Worm (Caenorhabditis elegans): ENCODE data around the gene Y62H9A.14.

DNA sequence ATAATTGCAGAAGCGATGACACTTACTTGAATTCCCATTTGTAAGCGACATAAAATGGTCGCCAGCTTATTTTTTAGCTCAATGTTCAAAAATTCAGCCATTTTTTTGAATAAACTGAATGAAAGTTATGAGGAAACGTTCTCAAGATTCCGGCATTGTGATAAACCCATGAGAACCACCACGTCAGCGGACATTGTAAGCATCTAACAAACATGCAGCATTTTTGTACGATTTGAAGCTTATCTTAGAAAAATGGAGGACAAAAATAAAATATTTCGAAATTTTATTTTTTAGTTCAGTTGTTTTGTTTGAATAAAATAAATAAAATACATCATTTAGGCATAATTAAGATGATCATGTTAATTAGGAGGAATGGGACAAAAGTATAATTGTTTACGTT lies 32.2 kb downstream of the Y62H9A.14 start, which contains the start of gene T08D10.4:
- no peak for TF ChIP-seq F13C5.2 (tag; optimal IDR thresholded peaks at IDR 0.05)
- no peak for TF ChIP-seq ceh-36 (tag; optimal IDR thresholded peaks at IDR 0.05)
- no peak for TF ChIP-seq aly-1 (tag; optimal IDR thresholded peaks at IDR 0.05)
- TF ChIP-seq ceh-13 (GFP tag; optimal IDR thresholded peaks at IDR 0.05): no peak
- TF ChIP-seq ama-1 (optimal IDR thresholded peaks at IDR 0.05): no peak
- no peak for TF ChIP-seq sea-1 (GFP tag; conservative IDR thresholded peaks at IDR 0.05)
- TF ChIP-seq scrt-1 (GFP tag; IDR thresholded peaks at IDR 0.05): no peak
- no peak for TF ChIP-seq tra-4 (tag; optimal IDR thresholded peaks at IDR 0.05)
- TF ChIP-seq B0310.2 (tag; optimal IDR thresholded peaks at IDR 0.05): no peak
- no peak for TF ChIP-seq hmbx-1 (tag; optimal IDR thresholded peaks at IDR 0.05)
- no peak for TF ChIP-seq hnd-1 (tag; optimal IDR thresholded peaks at IDR 0.05)
- no peak for TF ChIP-seq tbx-37 (GFP tag; conservative IDR thresholded peaks at IDR 0.05)
- no peak for TF ChIP-seq hmg-4 (GFP tag; optimal IDR thresholded peaks at IDR 0.05)
- no peak for TF ChIP-seq pes-1 (GFP tag; IDR thresholded peaks at IDR 0.05)
